Worm (Caenorhabditis elegans) whole organism, early embryonic: ENCODE results near the gene F08C6.5.

ENCODE experiments used
- B0310.2 ChIP-seq: sonication (generic microtip); optimal IDR thresholded peaks from 2 replicates; lab custom pipeline; 2016; ENCODE audit warnings: mild to moderate bottlenecking, missing genetic modification characterization, missing compliant biosample characterization
- F13C5.2 ChIP-seq: sonication (generic microtip); optimal IDR thresholded peaks from 2 replicates; lab custom pipeline; 2017; ENCODE audit warnings: mild to moderate bottlenecking, missing genetic modification characterization, inconsistent platforms, missing compliant biosample characterization
- aly-1 ChIP-seq: sonication (generic microtip); optimal IDR thresholded peaks from 2 replicates; lab custom pipeline; 2016; ENCODE audit warnings: missing genetic modification characterization, missing compliant biosample characterization
- ama-1 ChIP-seq: fragments of 150-350 bp; optimal IDR thresholded peaks from 2 replicates; lab custom pipeline; 2014
- ceh-13 ChIP-seq: fragments of 200-800 bp; sonication (Bioruptor generic); optimal IDR thresholded peaks from 2 replicates; lab custom pipeline; 2018; ENCODE audit warnings: mild to moderate bottlenecking, missing genetic modification characterization, missing compliant biosample characterization
- ceh-36 ChIP-seq: sonication (generic microtip); optimal IDR thresholded peaks from 2 replicates; lab custom pipeline; 2016; ENCODE audit warnings: missing genetic modification characterization, inconsistent platforms, missing compliant biosample characterization
- ets-7 ChIP-seq: sonication (generic microtip); optimal IDR thresholded peaks from 2 replicates; lab custom pipeline; 2016; ENCODE audit warnings: missing genotype, missing genetic modification characterization, missing compliant biosample characterization
- flt-1 ChIP-seq: fragments of 200-800 bp; sonication (Bioruptor generic); IDR thresholded peaks from 2 replicates; pipeline ENCODE4 v1.3.6; 2022; ENCODE audit warnings: missing genetic modification characterization, missing compliant biosample characterization
- hmbx-1 ChIP-seq: sonication (generic microtip); optimal IDR thresholded peaks from 2 replicates; lab custom pipeline; 2016; ENCODE audit warnings: mild to moderate bottlenecking, missing genetic modification characterization, missing compliant biosample characterization
- hmg-4 ChIP-seq: fragments of 200-800 bp; sonication (Bioruptor generic); optimal IDR thresholded peaks from 2 replicates; lab custom pipeline; 2018; ENCODE audit warnings: mild to moderate bottlenecking, missing genetic modification characterization, missing compliant biosample characterization
- hnd-1 ChIP-seq: sonication (generic microtip); optimal IDR thresholded peaks from 2 replicates; lab custom pipeline; 2016; ENCODE audit warnings: missing genetic modification characterization, missing compliant biosample characterization
- pes-1 ChIP-seq: fragments of 200-800 bp; sonication (Bioruptor generic); IDR thresholded peaks from 2 replicates; pipeline ENCODE4 v1.3.6; 2022; ENCODE audit warnings: missing genetic modification reagents, missing genetic modification characterization, missing compliant biosample characterization
- scrt-1 ChIP-seq: fragments of 200-800 bp; sonication (Bioruptor generic); IDR thresholded peaks from 2 replicates; pipeline ENCODE4 v1.3.6; 2022; ENCODE audit warnings: missing genetic modification characterization, missing compliant biosample characterization
- sea-1 ChIP-seq: fragments of 200-800 bp; sonication (Bioruptor generic); conservative IDR thresholded peaks from 2 replicates; pipeline ENCODE4 v1.3.6; 2022; ENCODE audit warnings: missing genetic modification characterization, missing compliant biosample characterization
- tbx-11 ChIP-seq: fragments of 200-800 bp; sonication (Bioruptor generic); IDR thresholded peaks from 2 replicates; pipeline ENCODE4 v1.3.6; 2022; ENCODE audit warnings: missing genetic modification characterization, missing compliant biosample characterization
- tbx-37 ChIP-seq: fragments of 200-800 bp; sonication (Bioruptor generic); conservative IDR thresholded peaks from 2 replicates; pipeline ENCODE4 v1.3.6; 2022; ENCODE audit warnings: missing genetic modification reagents, missing genetic modification characterization, missing compliant biosample characterization
- tra-4 ChIP-seq: sonication (generic microtip); optimal IDR thresholded peaks from 2 replicates; lab custom pipeline; 2017; ENCODE audit warnings: missing genetic modification characterization, missing compliant biosample characterization

Gene F08C6.5

ce11 chrX:7558928-7559455 is at the start of gene F08C6.5, which contains the start of gene PDB1.1:
Gene F08C6.5 (plus strand): TSS chrX:7559405.
Gene PDB1.1 (minus strand): TSS chrX:7559085.
- TF ChIP-seq tra-4 (tag; lab: Kevin White, UChicago) (no peak), flt-1 (GFP tag; lab: Robert Waterston, UW) (no peak), tbx-11 (GFP tag; lab: Robert Waterston, UW) (no peak), F13C5.2 (tag; lab: Kevin White, UChicago) (no peak), pes-1 (GFP tag; lab: Robert Waterston, UW) (no peak), scrt-1 (GFP tag; lab: Robert Waterston, UW) (no peak), hmg-4 (GFP tag; lab: Kevin White, UChicago) (no peak)

ce11 chrX:7512714-7513113 is 46.5 kb upstream of the F08C6.5 start:
- TF ChIP-seq aly-1 (tag; lab: Kevin White, UChicago) (no peak), scrt-1 (GFP tag; lab: Robert Waterston, UW) (no peak), ceh-36 (tag; lab: Kevin White, UChicago) (no peak), B0310.2 (tag; lab: Kevin White, UChicago) (no peak)

ce11 chrX:7519569-7519968 is 39.6 kb upstream of the F08C6.5 start, which contains the start of gene chts-1:
Gene chts-1 (minus strand): TSS chrX:7519669.
- TF ChIP-seq hmbx-1 (no peak), flt-1 (GFP tag; lab: Robert Waterston, UW) (no peak), pes-1 (GFP tag; lab: Robert Waterston, UW) (no peak), ceh-36 (tag; lab: Kevin White, UChicago) (no peak), ama-1 (no peak), tra-4 (tag; lab: Kevin White, UChicago) (no peak), ceh-13 (GFP tag; lab: Kevin White, UChicago) (no peak), hnd-1 (no peak), aly-1 (tag; lab: Kevin White, UChicago) (no peak), sea-1 (GFP tag; lab: Robert Waterston, UW) (no peak), scrt-1 (GFP tag; lab: Robert Waterston, UW) (no peak), tbx-37 (GFP tag; lab: Robert Waterston, UW) (no peak)

ce11 chrX:7522595-7522994 is 36.6 kb upstream of the F08C6.5 start:
- TF ChIP-seq sea-1 (GFP tag; lab: Robert Waterston, UW), result no peak
- TF ChIP-seq scrt-1 (GFP tag; lab: Robert Waterston, UW), result 0 out of 2 replicates have a peak, but pooled peaks have one; percentile 40
- no peak for TF ChIP-seq hmbx-1

- no peak for TF ChIP-seq aly-1 (tag; lab: Kevin White, UChicago)
Measured at ce11 chrX:7523799-7524198, 35.4 kb upstream of the F08C6.5 start.

ce11 chrX:7525271-7525670 is 33.9 kb upstream of the F08C6.5 start, which contains the start of gene F46C8.3:
Gene F46C8.3 (plus strand): TSS chrX:7525571.
- TF ChIP-seq ceh-36 (tag; lab: Kevin White, UChicago) (no peak), ceh-13 (GFP tag; lab: Kevin White, UChicago) (no peak), aly-1 (tag; lab: Kevin White, UChicago) (no peak), hmbx-1 (no peak), pes-1 (GFP tag; lab: Robert Waterston, UW) (no peak), sea-1 (GFP tag; lab: Robert Waterston, UW) (no peak), F13C5.2 (tag; lab: Kevin White, UChicago) (no peak), hmg-4 (GFP tag; lab: Kevin White, UChicago) (no peak), scrt-1 (GFP tag; lab: Robert Waterston, UW) (no peak), hnd-1 (no peak), ets-7 (no peak), tbx-11 (GFP tag; lab: Robert Waterston, UW) (no peak), flt-1 (GFP tag; lab: Robert Waterston, UW) (no peak), B0310.2 (tag; lab: Kevin White, UChicago) (no peak), tbx-37 (GFP tag; lab: Robert Waterston, UW) (no peak), ama-1 (no peak), tra-4 (tag; lab: Kevin White, UChicago) (no peak)

ce11 chrX:7532632-7533031 is 26.6 kb upstream of the F08C6.5 start, which contains the start of gene ceh-14:
Gene ceh-14 (minus strand): TSS chrX:7532732.
- TF ChIP-seq hmbx-1 (no peak), flt-1 (GFP tag; lab: Robert Waterston, UW) (no peak), ceh-13 (GFP tag; lab: Kevin White, UChicago) (no peak)

ce11 chrX:7534454-7534853 is 24.8 kb upstream of the F08C6.5 start:
- TF ChIP-seq scrt-1 (GFP tag; lab: Robert Waterston, UW), result no peak
- no peak for TF ChIP-seq aly-1 (tag; lab: Kevin White, UChicago)
- TF ChIP-seq hnd-1, result no peak
- TF ChIP-seq ama-1, result no peak
- no peak for TF ChIP-seq ets-7
- TF ChIP-seq ceh-13 (GFP tag; lab: Kevin White, UChicago), result no peak
- no peak for TF ChIP-seq hmg-4 (GFP tag; lab: Kevin White, UChicago)
- no peak for TF ChIP-seq tbx-11 (GFP tag; lab: Robert Waterston, UW)
- no peak for TF ChIP-seq ceh-36 (tag; lab: Kevin White, UChicago)
- TF ChIP-seq B0310.2 (tag; lab: Kevin White, UChicago), result no peak
- TF ChIP-seq tbx-37 (GFP tag; lab: Robert Waterston, UW), result no peak
- TF ChIP-seq F13C5.2 (tag; lab: Kevin White, UChicago), result no peak
- no peak for TF ChIP-seq flt-1 (GFP tag; lab: Robert Waterston, UW)
- no peak for TF ChIP-seq tra-4 (tag; lab: Kevin White, UChicago)
- no peak for TF ChIP-seq sea-1 (GFP tag; lab: Robert Waterston, UW)
